Fruit fly (Drosophila melanogaster) whole organism: Measurements from ENCODE around the gene CG34117.

Experiments used
- CG8478 ChIP-seq: fragments of >200 bp; optimal IDR thresholded peaks from 2 replicates; lab custom pipeline; 2018; ENCODE audit warnings: inconsistent platforms
- Dll ChIP-seq: fragments of >200 bp; optimal IDR thresholded peaks from 2 replicates; lab custom pipeline; 2017
- EcR ChIP-seq, 2 experiments: fragments of >200 bp; optimal IDR thresholded peaks; 2 replicates each; lab custom pipeline; 2017; ENCODE audit warnings: missing biosample characterization in 2 of 2, missing genetic modification characterization in 2 of 2, missing genetic modification reagents in 2 of 2
- pan ChIP-seq: fragments of >200 bp; optimal IDR thresholded peaks from 2 replicates; lab custom pipeline; 2017
- psq ChIP-seq: fragments of >200 bp; optimal IDR thresholded peaks from 2 replicates; lab custom pipeline; 2017
- usp ChIP-seq: fragments of >200 bp; optimal IDR thresholded peaks from 2 replicates; lab custom pipeline; 2017; ENCODE audit warnings: missing biosample characterization, missing genetic modification characterization, mixed read lengths

The CG34117 gene

DNA sequence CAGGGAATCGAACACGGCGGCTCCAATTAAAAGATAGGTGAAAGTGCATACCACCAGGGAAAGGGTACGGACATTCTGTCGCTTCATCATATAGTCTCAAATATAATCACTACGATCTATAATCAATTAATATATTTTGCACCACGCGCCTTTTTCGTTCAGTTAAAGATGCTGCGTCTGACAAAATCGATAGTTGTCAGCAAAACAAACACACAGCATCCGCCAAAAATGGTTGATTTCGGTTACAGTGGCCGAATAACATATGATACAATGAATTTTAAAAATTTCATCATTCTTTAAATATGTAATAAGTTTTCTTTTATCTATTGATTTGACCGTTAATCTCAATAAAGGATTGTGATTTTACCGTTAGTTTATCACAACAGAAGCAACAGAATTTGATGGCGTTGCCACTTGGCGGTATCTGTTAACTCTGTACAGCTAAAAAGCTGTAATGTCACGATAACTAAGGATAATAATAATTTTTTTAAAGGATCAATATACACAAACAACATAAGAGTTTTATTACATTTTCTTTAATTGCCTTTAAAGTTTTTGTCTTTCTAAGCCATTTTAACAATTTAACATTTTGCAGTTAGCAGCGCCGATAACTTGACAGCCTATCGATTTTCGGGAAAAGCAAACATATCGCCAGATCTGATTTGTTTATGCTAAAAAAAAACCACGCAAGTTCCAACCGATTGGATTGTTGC is 12.2 kb upstream of the CG34117 start, which contains the start of the genes Task7 and alpha-Man-IIa:
Task7 (minus strand) TSS at position 366 of the 713 bp plus-strand sequence.
alpha-Man-IIa (plus strand) TSS at position 621 of the 713 bp plus-strand sequence.
- TF ChIP-seq CG8478 (lab: Kevin White, UChicago) (no peak), psq (lab: Kevin White, UChicago) (no peak), Dll (no peak), usp (GFP tag; lab: Kevin White, UChicago) (no peak), EcR (GFP tag; optimal IDR thresholded peaks at IDR 0.05; lab: Kevin White, UChicago) (no peak), pan (lab: Kevin White, UChicago) (no peak)

DNA sequence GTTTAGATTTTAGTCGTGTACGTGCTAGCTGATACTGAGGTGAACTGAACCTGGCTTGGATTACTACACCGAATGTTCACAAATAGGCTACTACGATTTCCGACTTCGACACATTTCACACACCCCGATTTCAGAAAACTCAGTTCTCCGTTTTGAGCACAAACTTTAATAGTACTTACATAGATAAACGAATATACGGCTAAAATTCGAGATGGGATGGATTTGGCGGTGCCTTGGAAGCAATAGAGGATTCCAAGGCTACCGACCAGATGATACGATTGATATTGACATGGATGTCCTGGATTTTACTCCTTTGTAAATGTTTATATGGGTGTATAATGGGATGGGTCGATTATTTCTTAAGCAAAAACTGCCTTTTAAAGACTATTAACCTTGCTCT is 10.3 kb upstream of the CG34117 start, which contains the start of gene betaTub85D:
betaTub85D (minus strand) TSS at position 101 of the 400 bp plus-strand sequence.
- TF ChIP-seq usp (GFP tag; lab: Kevin White, UChicago) (no peak), EcR (GFP tag; optimal IDR thresholded peaks at IDR 0.05; lab: Kevin White, UChicago) (no peak), psq (lab: Kevin White, UChicago) (no peak), Dll (no peak), pan (lab: Kevin White, UChicago) (no peak), CG8478 (lab: Kevin White, UChicago) (no peak)

DNA sequence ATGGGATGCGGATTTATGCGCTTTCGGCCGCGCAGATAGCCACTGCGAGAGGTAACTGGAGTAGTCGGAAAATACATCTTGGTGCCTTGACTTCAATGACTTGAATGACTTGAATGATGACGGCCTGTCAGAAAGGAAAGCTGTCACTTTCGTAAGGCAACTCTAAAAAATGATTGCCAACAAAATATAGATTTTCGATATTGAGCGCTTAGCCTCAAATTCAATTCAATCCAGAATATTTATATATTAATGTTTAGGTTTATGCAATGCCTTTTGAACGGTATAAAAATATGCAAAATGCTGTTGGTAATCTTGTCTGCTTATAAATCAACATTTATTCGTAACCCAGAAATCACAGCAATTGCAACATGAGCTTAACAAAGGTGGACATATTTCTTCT is 8.2 kb upstream of the CG34117 start, which contains the start of gene CG44261:
CG44261 (minus strand) TSS at position 101 of the 400 bp plus-strand sequence.
- TF ChIP-seq usp (GFP tag; lab: Kevin White, UChicago) (no peak), pan (lab: Kevin White, UChicago) (no peak), Dll (no peak), psq (lab: Kevin White, UChicago) (no peak), EcR (GFP tag; optimal IDR thresholded peaks at IDR 0.05; lab: Kevin White, UChicago) (no peak), CG8478 (lab: Kevin White, UChicago) (no peak)

DNA sequence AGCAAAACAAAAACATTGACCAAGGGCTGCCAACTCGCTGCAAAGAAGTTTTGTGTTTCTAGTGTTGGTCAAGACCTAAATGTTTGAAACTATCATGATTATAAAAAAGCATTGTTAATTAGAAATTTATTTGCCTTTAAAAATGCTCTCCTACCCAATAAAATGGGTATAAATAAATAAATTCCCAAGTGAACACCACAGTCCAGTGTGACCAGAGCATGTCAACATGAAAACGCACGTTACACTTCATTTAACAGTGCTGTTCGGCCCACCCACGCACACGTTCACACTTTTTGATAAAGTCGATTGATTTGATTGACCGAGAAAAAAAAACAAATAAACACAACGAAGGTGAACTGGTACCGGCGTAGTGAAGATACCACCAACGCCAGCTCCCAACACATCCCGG is 4.3 kb upstream of the CG34117 start, which contains the start of the genes CG9356, BBIP1 and CG8135:
CG9356 (minus strand) TSS at position 166 of the 409 bp plus-strand sequence.
BBIP1 (plus strand) TSS at position 282 of the 409 bp plus-strand sequence.
CG8135 (plus strand) TSS at position 282 of the 409 bp plus-strand sequence.
- TF ChIP-seq CG8478 (lab: Kevin White, UChicago), result no peak
- no peak for TF ChIP-seq Dll
- no peak for TF ChIP-seq EcR (GFP tag; optimal IDR thresholded peaks at IDR 0.05; lab: Kevin White, UChicago)
- TF ChIP-seq pan (lab: Kevin White, UChicago), result no peak
- TF ChIP-seq usp (GFP tag; lab: Kevin White, UChicago), result no peak
- no peak for TF ChIP-seq psq (lab: Kevin White, UChicago)

DNA sequence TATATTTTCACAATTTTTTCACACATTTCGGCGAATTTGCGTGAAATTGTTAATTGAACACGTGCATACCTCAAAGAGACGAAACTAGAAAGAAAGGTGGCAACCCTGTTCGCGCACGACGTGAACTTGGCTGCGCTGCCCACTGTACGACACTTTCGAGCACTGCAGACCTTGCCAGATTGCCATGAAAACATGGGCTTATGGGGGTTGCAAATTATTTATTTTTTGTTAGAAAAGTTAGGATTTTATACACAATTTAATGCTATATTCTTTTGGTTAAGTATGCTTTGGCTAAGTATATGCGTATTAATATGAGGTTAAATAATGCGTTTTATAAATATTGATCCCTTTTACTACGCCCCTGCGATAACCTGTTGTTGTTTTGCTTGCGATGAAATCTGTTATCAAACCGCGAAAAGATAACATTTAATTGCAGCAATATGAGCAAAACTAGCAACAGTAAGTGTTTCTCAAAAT is 1.3 kb upstream of the CG34117 start, which contains the start of the genes RpL34b and CG8132:
RpL34b (minus strand) TSS at position 100 of the 477 bp plus-strand sequence.
CG8132 (plus strand) TSS at position 369 of the 477 bp plus-strand sequence.
- no peak for TF ChIP-seq EcR (GFP tag; optimal IDR thresholded peaks at IDR 0.05; lab: Kevin White, UChicago)
- no peak for TF ChIP-seq pan (lab: Kevin White, UChicago)
- TF ChIP-seq psq (lab: Kevin White, UChicago), result no peak
- no peak for TF ChIP-seq Dll
- no peak for TF ChIP-seq usp (GFP tag; lab: Kevin White, UChicago)

DNA sequence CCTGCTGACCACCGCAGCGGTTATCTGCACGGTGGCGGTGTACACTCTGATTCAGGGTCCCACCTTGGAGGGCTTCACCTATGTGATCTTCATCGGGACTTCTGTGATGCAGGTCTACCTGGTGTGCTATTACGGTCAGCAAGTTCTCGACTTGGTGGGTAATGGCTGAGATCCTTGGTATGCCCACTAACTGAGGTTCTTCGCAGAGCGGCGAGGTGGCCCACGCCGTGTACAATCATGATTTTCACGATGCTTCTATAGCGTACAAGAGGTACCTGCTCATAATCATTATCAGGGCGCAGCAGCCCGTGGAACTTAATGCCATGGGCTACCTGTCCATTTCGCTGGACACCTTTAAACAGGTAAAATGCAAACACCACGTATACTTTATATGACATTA is 779 bp downstream of the CG34117 start:
- no peak for TF ChIP-seq CG8478 (lab: Kevin White, UChicago)
- no peak for TF ChIP-seq Dll
- no peak for TF ChIP-seq EcR (GFP tag; optimal IDR thresholded peaks at IDR 0.05; lab: Kevin White, UChicago)
- TF ChIP-seq usp (GFP tag; lab: Kevin White, UChicago), result no peak
- TF ChIP-seq psq (lab: Kevin White, UChicago), result no peak
- no peak for TF ChIP-seq pan (lab: Kevin White, UChicago)

DNA sequence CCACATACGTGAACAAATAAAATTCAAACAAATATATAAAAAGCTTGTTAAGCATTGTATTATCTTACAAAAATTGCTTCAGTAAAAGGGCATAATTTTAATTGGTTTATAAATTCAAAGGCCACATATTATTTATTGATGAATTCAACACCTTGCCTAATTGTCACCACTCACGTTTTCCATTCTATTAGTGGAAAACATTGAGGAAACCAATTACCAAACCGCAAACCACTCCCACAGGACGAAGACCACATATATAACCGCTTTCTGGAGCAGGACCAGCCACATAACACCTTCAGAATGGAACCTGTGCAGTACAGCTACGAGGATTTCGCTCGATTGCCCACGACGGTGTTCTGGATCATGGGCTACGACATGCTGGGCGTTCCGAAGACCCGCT is 2.0 kb downstream of the CG34117 start, which contains the start of gene Or85f:
Or85f (plus strand) TSS at position 301 of the 400 bp plus-strand sequence.
- TF ChIP-seq EcR (GFP tag; optimal IDR thresholded peaks at IDR 0.05; lab: Kevin White, UChicago), result no peak
- TF ChIP-seq psq (lab: Kevin White, UChicago), result no peak
- no peak for TF ChIP-seq CG8478 (lab: Kevin White, UChicago)
- TF ChIP-seq pan (lab: Kevin White, UChicago), result no peak
- TF ChIP-seq Dll, result no peak
- no peak for TF ChIP-seq usp (GFP tag; lab: Kevin White, UChicago)

DNA sequence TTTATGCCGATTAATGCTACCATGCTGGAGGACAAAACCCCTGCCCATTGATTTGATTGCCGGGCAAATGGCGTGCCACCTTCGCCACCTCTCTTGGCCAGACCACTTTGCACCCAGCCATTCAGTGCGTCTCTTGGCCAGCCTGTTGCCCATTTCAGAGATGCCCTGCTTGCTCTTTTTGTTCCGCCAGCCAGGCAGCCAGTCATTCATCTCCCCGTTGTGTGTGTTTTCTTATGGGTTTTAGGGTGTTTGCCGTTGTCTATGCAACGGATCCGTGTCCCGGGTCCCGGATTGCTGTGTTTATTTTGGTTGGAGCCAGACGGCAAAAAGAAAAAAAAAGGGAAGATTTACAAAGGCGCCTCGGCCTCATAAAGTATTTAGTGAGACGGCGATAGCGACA is 3.9 kb downstream of the CG34117 start:
- no peak for TF ChIP-seq pan (lab: Kevin White, UChicago)
- no peak for TF ChIP-seq usp (GFP tag; lab: Kevin White, UChicago)
- no peak for TF ChIP-seq Dll
- TF ChIP-seq psq (lab: Kevin White, UChicago), result no peak
- no peak for TF ChIP-seq CG8478 (lab: Kevin White, UChicago)
- TF ChIP-seq EcR (GFP tag; optimal IDR thresholded peaks at IDR 0.05; lab: Kevin White, UChicago), result no peak

DNA sequence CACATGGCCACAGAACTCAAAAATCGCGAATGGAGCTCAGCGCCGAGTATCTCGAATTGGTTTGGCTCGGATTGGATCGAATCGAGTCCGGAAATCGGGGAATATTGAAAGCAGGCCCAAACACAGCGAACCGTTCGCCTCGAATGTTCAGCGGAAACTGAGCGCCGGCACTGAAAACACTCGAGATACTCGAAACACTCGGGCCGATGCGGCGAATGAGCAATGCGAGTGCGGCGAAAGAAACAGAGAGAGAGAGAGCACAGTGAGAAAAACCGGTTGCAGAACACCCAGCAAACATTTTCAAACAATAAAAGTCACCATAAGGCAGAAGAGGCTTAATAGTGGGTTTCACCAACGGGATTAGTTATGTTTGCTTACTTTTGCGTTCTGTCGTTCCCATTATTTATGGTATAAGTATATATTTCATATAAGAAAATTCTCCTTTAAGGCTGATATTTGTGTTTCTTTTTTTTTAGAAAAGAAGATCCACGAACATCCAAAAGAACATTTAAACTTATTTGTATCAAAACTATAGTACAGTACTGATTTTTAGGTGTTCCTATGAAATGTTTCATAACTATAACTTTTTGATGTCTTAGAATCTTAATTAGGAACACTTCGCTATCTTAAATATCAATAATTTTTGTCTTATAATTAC is 5.3 kb downstream of the CG34117 start, which contains the start of gene FER:
FER (minus strand) TSS at position 162 of the 658 bp plus-strand sequence.
- TF ChIP-seq CG8478 (lab: Kevin White, UChicago), result no peak
- no peak for TF ChIP-seq usp (GFP tag; lab: Kevin White, UChicago)
- TF ChIP-seq psq (lab: Kevin White, UChicago), result no peak
- TF ChIP-seq pan (lab: Kevin White, UChicago), result no peak
- no peak for TF ChIP-seq EcR (GFP tag; optimal IDR thresholded peaks at IDR 0.05; lab: Kevin White, UChicago)
- TF ChIP-seq Dll, result no peak

DNA sequence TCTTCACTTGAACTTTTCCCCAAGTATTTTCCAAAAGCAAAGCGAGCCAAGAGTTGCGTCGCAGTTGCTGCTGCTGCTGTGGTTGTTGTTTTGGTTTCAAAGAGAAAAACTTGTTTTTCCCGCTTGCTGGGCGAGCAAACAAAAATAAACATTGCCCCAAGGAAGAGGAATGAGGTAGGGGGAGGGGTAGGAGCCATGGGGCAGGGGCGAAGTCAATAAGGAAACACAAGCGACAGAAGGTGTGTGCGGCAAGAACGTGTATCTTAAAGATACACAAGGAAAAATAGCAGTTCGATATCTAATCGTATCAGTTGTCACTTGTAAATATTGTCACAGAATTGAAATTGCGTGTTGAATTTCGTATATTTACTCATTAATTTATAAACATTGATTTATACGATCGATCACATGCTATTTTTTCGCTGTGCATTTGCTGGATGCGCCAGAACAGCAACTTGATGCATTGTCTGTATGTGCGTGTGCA is 6.3 kb downstream of the CG34117 start:
- TF ChIP-seq EcR (GFP tag; optimal IDR thresholded peaks at IDR 0.05; lab: Kevin White, UChicago) (no peak), usp (GFP tag; lab: Kevin White, UChicago) (no peak), CG8478 (lab: Kevin White, UChicago) (no peak), psq (lab: Kevin White, UChicago) (no peak), pan (lab: Kevin White, UChicago) (no peak), Dll (no peak)
